Fruit fly (Drosophila melanogaster) whole organism, embryonic: ENCODE measurements around the gene sicily.

Source experiments
- Aef1 ChIP-seq: fragments of 200-800 bp; sonication (Bioruptor generic); IDR thresholded peaks from 3 replicates; pipeline ENCODE4 v1.3.6; 2022; ENCODE audit warnings: missing biosample characterization, missing genetic modification characterization
- Atf6 ChIP-seq: fragments of 200-800 bp; sonication (Bioruptor generic); IDR thresholded peaks from 2 replicates; pipeline ENCODE4 v1.3.6; 2022; ENCODE audit warnings: missing biosample characterization, missing genetic modification characterization
- Bgb ChIP-seq: fragments of 200-800 bp; sonication (Bioruptor generic); IDR thresholded peaks from 2 replicates; pipeline ENCODE4 v1.3.6; 2022; ENCODE audit warnings: missing biosample characterization, missing genetic modification characterization; ENCODE audit not compliant: partially characterized antibody
- Bteb2 ChIP-seq: fragments of 200-800 bp; sonication (Bioruptor generic); optimal IDR thresholded peaks from 2 replicates; lab custom pipeline; 2016; ENCODE audit warnings: missing biosample characterization, missing genetic modification characterization
- CG10462 ChIP-seq: fragments of 200-800 bp; sonication (Bioruptor generic); optimal IDR thresholded peaks from 2 replicates; lab custom pipeline; 2016; ENCODE audit warnings: missing biosample characterization, missing genetic modification characterization
- CG10959 ChIP-seq: fragments of 200-800 bp; sonication (Bioruptor generic); IDR thresholded peaks from 2 replicates; pipeline ENCODE4 v1.3.6; 2022; ENCODE audit warnings: missing biosample characterization, missing genetic modification characterization
- CG10979 ChIP-seq: fragments of 200-800 bp; sonication (Bioruptor generic); optimal IDR thresholded peaks from 2 replicates; lab custom pipeline; 2018; ENCODE audit warnings: missing biosample characterization, mild to moderate bottlenecking, missing genetic modification characterization, moderate library complexity
- CG14667 ChIP-seq: fragments of 200-800 bp; sonication (Bioruptor generic); IDR thresholded peaks from 2 replicates; pipeline ENCODE4 v1.3.6; 2022; ENCODE audit warnings: missing biosample characterization, missing genetic modification characterization
- CG1602 ChIP-seq: fragments of 200-800 bp; sonication (Bioruptor generic); optimal IDR thresholded peaks from 3 replicates; lab custom pipeline; 2016; ENCODE audit warnings: missing biosample characterization, missing genetic modification characterization
- CG16779 ChIP-seq: fragments of 200-800 bp; sonication (Bioruptor generic); IDR thresholded peaks from 2 replicates; pipeline ENCODE4 v1.3.6; 2022; ENCODE audit warnings: missing biosample characterization, missing genetic modification characterization
- CG18619 ChIP-seq: fragments of 200-800 bp; sonication (Bioruptor generic); optimal IDR thresholded peaks from 3 replicates; lab custom pipeline; 2017; ENCODE audit warnings: missing biosample characterization, mild to moderate bottlenecking, missing genetic modification characterization
- CG3995 ChIP-seq: fragments of 200-800 bp; sonication (Bioruptor generic); optimal IDR thresholded peaks from 3 replicates; lab custom pipeline; 2016; ENCODE audit warnings: missing biosample characterization, missing genetic modification characterization
- CG42726 ChIP-seq: fragments of 200-800 bp; sonication (Bioruptor generic); IDR thresholded peaks from 2 replicates; pipeline ENCODE4 v1.3.6; 2022; ENCODE audit warnings: missing biosample characterization, missing genetic modification characterization; ENCODE audit not compliant: partially characterized antibody
- CG5953 ChIP-seq: fragments of 200-800 bp; sonication (Bioruptor generic); IDR thresholded peaks from 2 replicates; pipeline ENCODE4 v1.3.6; 2022; ENCODE audit warnings: missing biosample characterization, missing genetic modification characterization
- CG6854 ChIP-seq: fragments of 200-800 bp; sonication (Bioruptor generic); optimal IDR thresholded peaks from 3 replicates; lab custom pipeline; 2017; ENCODE audit warnings: missing biosample characterization, mild to moderate bottlenecking, missing genetic modification characterization
- CrebB ChIP-seq: fragments of 200-800 bp; sonication (Bioruptor generic); optimal IDR thresholded peaks from 3 replicates; lab custom pipeline; 2018; ENCODE audit warnings: missing biosample characterization, mild to moderate bottlenecking, missing genetic modification characterization
- Fer2 ChIP-seq: fragments of 200-800 bp; sonication (Bioruptor generic); optimal IDR thresholded peaks from 2 replicates; lab custom pipeline; 2018; ENCODE audit warnings: missing biosample characterization, mild to moderate bottlenecking, missing genetic modification characterization, moderate library complexity
- Gug ChIP-seq: fragments of 200-800 bp; sonication (Bioruptor generic); IDR thresholded peaks from 4 replicates; pipeline ENCODE4 v1.3.6; 2022; ENCODE audit warnings: missing biosample characterization, missing genetic modification characterization
- HHEX ChIP-seq: fragments of 200-800 bp; sonication (Bioruptor generic); optimal IDR thresholded peaks from 3 replicates; lab custom pipeline; 2017; ENCODE audit warnings: missing biosample characterization, mild to moderate bottlenecking, missing genetic modification characterization, missing genetic modification reagents
- HmgD ChIP-seq: fragments of 200-800 bp; sonication (Bioruptor generic); optimal IDR thresholded peaks from 3 replicates; lab custom pipeline; 2016; ENCODE audit warnings: missing biosample characterization, missing genetic modification characterization
- NC2α ChIP-seq: fragments of 200-800 bp; sonication (Bioruptor generic); optimal IDR thresholded peaks from 2 replicates; lab custom pipeline; 2016; ENCODE audit warnings: missing biosample characterization, missing genetic modification characterization
- NC2β ChIP-seq: fragments of 200-800 bp; sonication (Bioruptor generic); optimal IDR thresholded peaks from 2 replicates; lab custom pipeline; 2016; ENCODE audit warnings: missing biosample characterization, missing genetic modification characterization
- NK7.1 ChIP-seq: fragments of 200-800 bp; sonication (Bioruptor generic); optimal IDR thresholded peaks from 3 replicates; lab custom pipeline; 2016; ENCODE audit warnings: missing biosample characterization, missing genetic modification characterization
- Nf-YA ChIP-seq: fragments of 200-800 bp; sonication (Bioruptor generic); IDR thresholded peaks from 2 replicates; pipeline ENCODE4 v1.3.6; 2022; ENCODE audit warnings: missing biosample characterization, missing genetic modification characterization
- Ptx1 ChIP-seq: fragments of 200-800 bp; sonication (Bioruptor generic); IDR thresholded peaks from 2 replicates; pipeline ENCODE4 v1.3.6; 2022; ENCODE audit warnings: missing biosample characterization, missing genetic modification characterization
- Six4 ChIP-seq: fragments of 200-800 bp; sonication (Bioruptor generic); optimal IDR thresholded peaks from 2 replicates; lab custom pipeline; 2016; ENCODE audit warnings: missing biosample characterization, missing genetic modification characterization
- Sox100B ChIP-seq: fragments of 200-800 bp; sonication (Bioruptor generic); optimal IDR thresholded peaks from 3 replicates; lab custom pipeline; 2018; ENCODE audit warnings: missing biosample characterization, mild to moderate bottlenecking, missing genetic modification characterization
- Sox102F ChIP-seq: fragments of 200-800 bp; sonication (Bioruptor generic); optimal IDR thresholded peaks from 2 replicates; lab custom pipeline; 2018; ENCODE audit warnings: missing biosample characterization, mild to moderate bottlenecking, missing genetic modification characterization, moderate library complexity
- Ssrp ChIP-seq: fragments of 200-800 bp; sonication (Bioruptor generic); optimal IDR thresholded peaks from 2 replicates; lab custom pipeline; 2018; ENCODE audit warnings: missing biosample characterization, mild to moderate bottlenecking, missing genetic modification characterization, moderate library complexity
- ato ChIP-seq: fragments of 200-800 bp; sonication (Bioruptor generic); IDR thresholded peaks from 2 replicates; pipeline ENCODE4 v1.3.6; 2022; ENCODE audit warnings: missing biosample characterization, missing genetic modification characterization; ENCODE audit not compliant: partially characterized antibody
- chif ChIP-seq, 2 experiments: fragments of 200-800 bp; sonication (Bioruptor generic); optimal IDR thresholded peaks; 3 replicates each; lab custom pipeline; 2016; ENCODE audit warnings: missing biosample characterization in 2 of 2, missing genetic modification characterization in 2 of 2
- ci ChIP-seq: fragments of 200-800 bp; sonication (Bioruptor generic); IDR thresholded peaks from 3 replicates; pipeline ENCODE4 v1.3.6; 2022; ENCODE audit warnings: missing biosample characterization, missing genetic modification characterization
- croc ChIP-seq: fragments of 200-800 bp; sonication (Bioruptor generic); conservative IDR thresholded peaks from 3 replicates; pipeline ENCODE4 v1.3.6; 2022; ENCODE audit warnings: missing biosample characterization, missing genetic modification characterization
- dan ChIP-seq: fragments of 200-800 bp; sonication (Bioruptor generic); IDR thresholded peaks from 2 replicates; pipeline ENCODE4 v1.3.6; 2022; ENCODE audit warnings: missing biosample characterization, missing genetic modification characterization
- fd64A ChIP-seq: fragments of 200-800 bp; sonication (Bioruptor generic); optimal IDR thresholded peaks from 3 replicates; lab custom pipeline; 2018; ENCODE audit warnings: missing biosample characterization, mild to moderate bottlenecking, missing genetic modification characterization
- fd96Cb ChIP-seq: fragments of 200-800 bp; sonication (Bioruptor generic); optimal IDR thresholded peaks from 2 replicates; lab custom pipeline; 2018; ENCODE audit warnings: missing biosample characterization, mild to moderate bottlenecking, missing genetic modification characterization, moderate library complexity
- gsb ChIP-seq: fragments of 200-800 bp; sonication (Bioruptor generic); IDR thresholded peaks from 2 replicates; pipeline ENCODE4 v1.3.6; 2022; ENCODE audit warnings: missing biosample characterization, missing genetic modification characterization
- hbn ChIP-seq: fragments of 200-800 bp; sonication (Bioruptor generic); IDR thresholded peaks from 2 replicates; pipeline ENCODE4 v1.3.6; 2022; ENCODE audit warnings: missing biosample characterization, missing genetic modification characterization; ENCODE audit not compliant: partially characterized antibody
- hth ChIP-seq: fragments of >200 bp; optimal IDR thresholded peaks from 2 replicates; lab custom pipeline; 2017; ENCODE audit warnings: inconsistent platforms
- ind ChIP-seq: fragments of 200-800 bp; sonication (Bioruptor generic); optimal IDR thresholded peaks from 3 replicates; lab custom pipeline; 2016; ENCODE audit warnings: missing biosample characterization, missing genetic modification characterization
- ken ChIP-seq: fragments of 200-800 bp; sonication (Bioruptor generic); IDR thresholded peaks from 3 replicates; pipeline ENCODE4 v1.3.6; 2022; ENCODE audit warnings: missing biosample characterization, missing genetic modification characterization
- knrl ChIP-seq: fragments of 200-800 bp; sonication (Bioruptor generic); IDR thresholded peaks from 3 replicates; pipeline ENCODE4 v1.3.6; 2022; ENCODE audit warnings: missing biosample characterization, missing genetic modification characterization; ENCODE audit not compliant: partially characterized antibody
- lola ChIP-seq, 3 experiments: fragments of >200 bp in 2 of 3; fragments of 200-800 bp in 1 of 3; sonication (Bioruptor generic) in 1 of 3; optimal IDR thresholded peaks; 2 replicates each; lab custom pipeline; 2017 to 2019; ENCODE audit warnings: missing biosample characterization in 3 of 3, missing genetic modification characterization in 3 of 3, mild to moderate bottlenecking in 1 of 3, moderate library complexity in 1 of 3
- peb ChIP-seq: fragments of 200-800 bp; sonication (Bioruptor generic); IDR thresholded peaks from 2 replicates; pipeline ENCODE4 v1.3.6; 2022; ENCODE audit warnings: missing biosample characterization, missing genetic modification characterization
- prd ChIP-seq, 3 experiments: fragments of >200 bp in 2 of 3; fragments of 200-800 bp in 1 of 3; sonication (Bioruptor generic) in 1 of 3; optimal IDR thresholded peaks in 2 of 3; IDR thresholded peaks in 1 of 3; 2 replicates in 2 of 3; 3 replicates in 1 of 3; pipeline versions ENCODE4 v1.3.6 to Lab custom; 2017 to 2022; ENCODE audit warnings: missing biosample characterization in 1 of 3, missing genetic modification characterization in 1 of 3
- pzg ChIP-seq: fragments of 200-800 bp; sonication (Bioruptor generic); optimal IDR thresholded peaks from 3 replicates; lab custom pipeline; 2018; ENCODE audit warnings: missing biosample characterization, mild to moderate bottlenecking, missing genetic modification characterization, moderate library complexity
- shn ChIP-seq: fragments of 200-800 bp; sonication (Bioruptor generic); optimal IDR thresholded peaks from 3 replicates; lab custom pipeline; 2016; ENCODE audit warnings: missing biosample characterization, missing genetic modification characterization
- sima ChIP-seq: fragments of 200-800 bp; sonication (Bioruptor generic); optimal IDR thresholded peaks from 2 replicates; lab custom pipeline; 2016; ENCODE audit warnings: missing biosample characterization, missing genetic modification characterization
- slou ChIP-seq: fragments of 200-800 bp; sonication (Bioruptor generic); optimal IDR thresholded peaks from 3 replicates; lab custom pipeline; 2016; ENCODE audit warnings: missing biosample characterization, missing genetic modification characterization
- so ChIP-seq: fragments of 200-800 bp; sonication (Bioruptor generic); IDR thresholded peaks from 3 replicates; pipeline ENCODE4 v1.3.6; 2022; ENCODE audit warnings: missing biosample characterization, missing genetic modification characterization
- toy ChIP-seq: fragments of 200-800 bp; sonication (Bioruptor generic); IDR thresholded peaks from 2 replicates; pipeline ENCODE4 v1.3.6; 2022; ENCODE audit warnings: missing biosample characterization, missing genetic modification characterization

The sicily gene

DNA sequence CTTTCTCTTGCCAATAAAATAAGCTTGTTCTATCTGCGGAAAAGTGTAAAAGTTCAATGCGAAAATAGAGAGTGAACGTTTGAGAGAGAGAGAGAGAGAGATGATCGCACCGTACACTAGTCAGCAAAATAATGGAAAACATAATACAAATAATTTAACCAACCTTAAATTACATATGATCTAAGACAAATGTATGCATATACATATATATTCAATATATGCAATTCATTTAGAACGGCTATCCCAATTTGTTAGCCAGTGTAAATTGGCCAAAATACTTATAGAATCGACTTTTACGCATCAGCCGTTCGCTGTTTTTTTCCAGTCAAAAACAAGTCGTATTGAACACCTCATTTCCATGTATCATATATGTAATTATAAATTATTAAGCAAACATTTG is 33.7 kb downstream of the sicily start (continued):
- TF ChIP-seq sima (GFP tag; lab: Kevin White, UChicago) (no peak), HHEX (peak; percentile 13), Atf6 (GFP tag; lab: Robert Waterston, UW) (peak; percentile 73), lola (GFP tag; optimal IDR thresholded peaks at IDR 0.05; lab: Kevin White, UChicago) (no peak), ato (GFP tag; lab: Robert Waterston, UW) (no peak), Six4 (GFP tag; lab: Kevin White, UChicago) (no peak), Bgb (GFP tag; lab: Robert Waterston, UW) (no peak), pzg (GFP tag; lab: Kevin White, UChicago) (no peak), CG5953 (peak; percentile 54; the same call in 1 of the 2 replicates), Bteb2 (GFP tag; lab: Kevin White, UChicago) (no peak), CG6854 (no peak), Gug (GFP tag; lab: Robert Waterston, UW) (peak; percentile 28; the same call in 1 of the 4 replicates), peb (GFP tag; lab: Robert Waterston, UW) (peak; percentile 39; the same call in 1 of the 2 replicates), CG16779 (GFP tag; lab: Robert Waterston, UW) (0 out of 2 replicates have a peak, but pooled peaks have one; percentile 10), shn (GFP tag; lab: Kevin White, UChicago) (no peak), CrebB (tag; lab: Kevin White, UChicago) (peak; percentile 18), CG14667 (GFP tag; lab: Robert Waterston, UW) (peak; percentile 52), ind (GFP tag; lab: Kevin White, UChicago) (peak; percentile 43), HmgD (GFP tag; lab: Kevin White, UChicago) (no peak), CG10959 (no peak), gsb (peak; percentile 67), so (GFP tag; lab: Robert Waterston, UW) (0 out of 3 replicates have a peak, but pooled peaks have one; percentile 35), Nf-YA (GFP tag; lab: Robert Waterston, UW) (no peak), fd96Cb (peak; percentile 32), ci (peak; percentile 76; the same call in 2 of the 3 replicates), NC2β (GFP tag; lab: Kevin White, UChicago) (no peak), Sox100B (GFP tag; lab: Kevin White, UChicago) (no peak), CG18619 (GFP tag; lab: Kevin White, UChicago) (no peak), Ptx1 (GFP tag; lab: Robert Waterston, UW) (peak; percentile 70), CG3995 (no peak), hbn (GFP tag; lab: Robert Waterston, UW) (no peak), CG1602 (no peak), Sox102F (peak; percentile 59), Ssrp (tag; lab: Kevin White, UChicago) (no peak), Fer2 (tag; lab: Kevin White, UChicago) (no peak), fd64A (GFP tag; lab: Kevin White, UChicago) (no peak), croc (GFP tag; lab: Robert Waterston, UW) (0 out of 3 replicates have a peak, but pooled peaks have one; percentile 20), CG10462 (no peak), toy (no peak), CG42726 (GFP tag; lab: Robert Waterston, UW) (no peak), hth (no peak), CG10979 (tag; lab: Kevin White, UChicago) (peak; percentile 9), prd (optimal IDR thresholded peaks at IDR 0.05; lab: Kevin White, UChicago) (no peak), prd (GFP tag; IDR thresholded peaks at IDR 0.05; lab: Robert Waterston, UW) (no peak; the same call in 1 of the 3 replicates), knrl (no peak), NK7.1 (GFP tag; lab: Kevin White, UChicago) (no peak), slou (GFP tag; lab: Kevin White, UChicago) (peak; percentile 13), chif (GFP tag; optimal IDR thresholded peaks at IDR 0.05; lab: Kevin White, UChicago) (peak in 1 of 2 experiments; percentile 7), dan (no peak), ken (GFP tag; lab: Robert Waterston, UW) (peak; percentile 70; the same call in 2 of the 3 replicates), NC2α (GFP tag; lab: Kevin White, UChicago) (no peak), Aef1 (GFP tag; lab: Robert Waterston, UW) (peak; percentile 69)
